Worm (Caenorhabditis elegans): ENCODE data around the gene ceh-38.
"Not testable (repeated sequence)": the region's sequence is repeated elsewhere in the genome, so short reads cannot be mapped to it uniquely, and the experiment has no call there.

Gene ceh-38

ce11 chrII:6973501-6973900 is 22.2 kb downstream of the ceh-38 start, which contains the start of gene sod-1 (continued):
- TF ChIP-seq nhr-102 (tag; optimal IDR thresholded peaks at IDR 0.05) = no peak
- no peak for TF ChIP-seq snpc-4 (tag; optimal IDR thresholded peaks at IDR 0.05)
- TF ChIP-seq F26F4.8 (GFP tag; conservative IDR thresholded peaks at IDR 0.05) = no peak
- no peak for TF ChIP-seq spr-1 (tag; optimal IDR thresholded peaks at IDR 0.05)
- TF ChIP-seq dmd-8 (GFP tag; IDR thresholded peaks at IDR 0.05) = no peak
- no peak for TF ChIP-seq daf-8 (GFP tag; IDR thresholded peaks at IDR 0.05)
- TF ChIP-seq nhr-237 (tag; optimal IDR thresholded peaks at IDR 0.05) = no peak

ce11 chrII:6974011-6974410 is 22.7 kb downstream of the ceh-38 start:
- no peak for TF ChIP-seq lir-3 (tag; optimal IDR thresholded peaks at IDR 0.05)
- peak in 1 of 2 experiments; percentile 76 for TF ChIP-seq lsy-2 (tag; optimal IDR thresholded peaks at IDR 0.05)
- TF ChIP-seq pha-4 (GFP tag; IDR thresholded peaks at IDR 0.05) = no peak
- no peak for TF ChIP-seq pha-4 (tag; optimal IDR thresholded peaks at IDR 0.05)
- TF ChIP-seq hlh-30 (tag; optimal IDR thresholded peaks at IDR 0.05; ENCODE audit: insufficient read depth) = peak; percentile 57
- TF ChIP-seq ces-1 (GFP tag; optimal IDR thresholded peaks at IDR 0.05) = no peak
- TF ChIP-seq dpl-1 (GFP tag; optimal IDR thresholded peaks at IDR 0.05) = peak; percentile 88
- TF ChIP-seq mes-2 (tag; optimal IDR thresholded peaks at IDR 0.05; ENCODE audit: poor library complexity, severe bottlenecking) = peak; percentile 74
- TF ChIP-seq lin-38 (GFP tag; IDR thresholded peaks at IDR 0.05) = peak; percentile 52
- TF ChIP-seq Y48G9A.11 (GFP tag; IDR thresholded peaks at IDR 0.05) = no peak
- peak; percentile 43; the same call in 1 of the 2 replicates for TF ChIP-seq hmg-1.1 (GFP tag; IDR thresholded peaks at IDR 0.05)
- peak; percentile 65 for TF ChIP-seq T20F7.1 (GFP tag; optimal IDR thresholded peaks at IDR 0.05)
- no peak for TF ChIP-seq egl-43 (GFP tag; IDR thresholded peaks at IDR 0.05)

ce11 chrII:6975725-6976124 is 24.4 kb downstream of the ceh-38 start:
- no peak for TF ChIP-seq ceh-44 (GFP tag; IDR thresholded peaks at IDR 0.05)
- no peak for TF ChIP-seq D1046.2 (GFP tag; IDR thresholded peaks at IDR 0.05)
- no peak for TF ChIP-seq nhr-6 (tag; optimal IDR thresholded peaks at IDR 0.05)
- no peak for TF ChIP-seq zag-1 (tag; optimal IDR thresholded peaks at IDR 0.05)
- peak in 1 of 2 experiments; percentile 62 for TF ChIP-seq lsy-2 (tag; optimal IDR thresholded peaks at IDR 0.05)
- TF ChIP-seq Y75B8A.6 (GFP tag; IDR thresholded peaks at IDR 0.05) = no peak
- TF ChIP-seq dpl-1 (GFP tag; optimal IDR thresholded peaks at IDR 0.05) = peak; percentile 20
- TF ChIP-seq gei-8 (GFP tag; optimal IDR thresholded peaks at IDR 0.05) = no peak
- TF ChIP-seq mes-2 (tag; optimal IDR thresholded peaks at IDR 0.05; ENCODE audit: poor library complexity, severe bottlenecking) = peak; percentile 35
- TF ChIP-seq php-3 (GFP tag; IDR thresholded peaks at IDR 0.05) = no peak

- TF ChIP-seq nhr-11 (tag; optimal IDR thresholded peaks at IDR 0.05); ceh-32 (tag; optimal IDR thresholded peaks at IDR 0.05; ENCODE audit: poor library complexity); skn-1 (tag; optimal IDR thresholded peaks at IDR 0.05): not testable (repeated sequence)
Measured at ce11 chrII:6977732-6978131, 26.4 kb downstream of the ceh-38 start, which contains the start of gene C15F1.8. Gene C15F1.8 (minus strand): TSS chrII:6977832.

ce11 chrII:6978908-6979307 is 27.6 kb downstream of the ceh-38 start:
- TF ChIP-seq mdl-1 (tag; optimal IDR thresholded peaks at IDR 0.05) = no peak
- TF ChIP-seq nhr-28 (tag; optimal IDR thresholded peaks at IDR 0.05) = peak; percentile 11

DNA sequence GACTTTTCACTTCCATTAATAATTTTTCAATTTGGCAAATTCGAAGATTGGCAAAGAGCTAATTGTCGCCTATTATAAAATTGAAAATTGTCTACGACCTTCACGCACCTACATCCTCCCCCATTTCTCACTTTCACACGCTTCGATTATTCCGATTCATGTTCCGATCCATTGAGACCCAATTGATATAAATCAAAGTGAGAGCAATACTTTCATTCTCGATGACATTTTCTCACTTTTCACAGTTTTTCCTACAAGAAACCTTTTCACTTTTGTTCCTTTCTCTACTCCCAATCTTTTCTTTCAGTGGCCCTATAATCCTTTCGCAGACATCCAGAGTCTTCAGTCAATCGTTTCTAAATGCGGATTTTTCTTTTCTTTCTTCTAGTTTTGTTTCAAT is 28.3 kb downstream of the ceh-38 start, which contains the start of gene C15F1.2:
Gene C15F1.2, plus strand, starts transcription at position 308 of the 400 bp plus-strand sequence.
- no peak for TF ChIP-seq madf-9 (GFP tag; conservative IDR thresholded peaks at IDR 0.05)
- TF ChIP-seq dpl-1 (GFP tag; optimal IDR thresholded peaks at IDR 0.05) = no peak
- TF ChIP-seq unc-62 (GFP tag; optimal IDR thresholded peaks at IDR 0.05 in 1 of 2) = peak in 1 of 2 experiments; percentile 9
- TF ChIP-seq unc-62 (tag; optimal IDR thresholded peaks at IDR 0.05) = no peak

All from whole organism, L4 larva.